Worm (Caenorhabditis elegans) whole organism, L2 larva: ENCODE data around the gene F47B10.9.

ENCODE experiments used
- C34F6.9 ChIP-seq: fragments of 150-350 bp; optimal IDR thresholded peaks from 2 replicates; lab custom pipeline; 2014; ENCODE audit warnings: missing biosample characterization, missing genetic modification characterization
- R02D3.7 ChIP-seq: fragments of 150-350 bp; optimal IDR thresholded peaks from 2 replicates; lab custom pipeline; 2014; ENCODE audit warnings: missing biosample characterization, missing genetic modification characterization
- Y55F3AM.14 ChIP-seq: fragments of 200-800 bp; sonication (Bioruptor generic); optimal IDR thresholded peaks from 2 replicates; lab custom pipeline; 2018; ENCODE audit warnings: mild to moderate bottlenecking, missing genetic modification characterization, missing compliant biosample characterization
- ZK546.5 ChIP-seq: sonication (generic microtip); optimal IDR thresholded peaks from 2 replicates; lab custom pipeline; 2017; ENCODE audit warnings: missing biosample characterization, missing genetic modification characterization
- alr-1 ChIP-seq: fragments of 150-350 bp; optimal IDR thresholded peaks from 2 replicates; lab custom pipeline; 2014; ENCODE audit warnings: missing biosample characterization, missing genetic modification characterization
- aly-2 ChIP-seq: fragments of 150-350 bp; optimal IDR thresholded peaks from 2 replicates; lab custom pipeline; 2014; ENCODE audit warnings: missing biosample characterization, missing genetic modification characterization
- ama-1 ChIP-seq: fragments of 150-350 bp; optimal IDR thresholded peaks from 2 replicates; lab custom pipeline; 2018; ENCODE audit warnings: inconsistent platforms
- ceh-16 ChIP-seq: fragments of 150-350 bp; optimal IDR thresholded peaks from 2 replicates; lab custom pipeline; 2014; ENCODE audit warnings: missing biosample characterization, missing genetic modification characterization
- ceh-82 ChIP-seq: fragments of 150-350 bp; optimal IDR thresholded peaks from 2 replicates; lab custom pipeline; 2014; ENCODE audit warnings: missing biosample characterization, missing genetic modification characterization
- dmd-4 ChIP-seq: sonication (generic microtip); optimal IDR thresholded peaks from 2 replicates; lab custom pipeline; 2017; ENCODE audit warnings: missing biosample characterization, missing genetic modification characterization
- egl-27 ChIP-seq: sonication (generic microtip); optimal IDR thresholded peaks from 3 replicates; lab custom pipeline; 2017; ENCODE audit warnings: missing biosample characterization, missing genetic modification reagents, missing genetic modification characterization
- elt-1 ChIP-seq: fragments of 150-350 bp; optimal IDR thresholded peaks from 2 replicates; lab custom pipeline; 2014; ENCODE audit warnings: missing biosample characterization, missing genetic modification characterization
- fos-1 ChIP-seq: fragments of 150-350 bp; optimal IDR thresholded peaks from 2 replicates; lab custom pipeline; 2014; ENCODE audit warnings: missing biosample characterization, missing genetic modification characterization
- lin-11 ChIP-seq: fragments of 150-350 bp; sonication (generic microtip); optimal IDR thresholded peaks from 2 replicates; lab custom pipeline; 2014; ENCODE audit warnings: missing biosample characterization, missing genetic modification characterization, inconsistent platforms, mixed read lengths
- lin-13 ChIP-seq: fragments of 150-350 bp; optimal IDR thresholded peaks from 2 replicates; lab custom pipeline; 2014; ENCODE audit warnings: missing biosample characterization, missing genetic modification reagents, missing genetic modification characterization
- lin-39 ChIP-seq: fragments of 150-350 bp; optimal IDR thresholded peaks from 2 replicates; lab custom pipeline; 2014; ENCODE audit warnings: missing biosample characterization, missing genetic modification reagents, missing genetic modification characterization
- lsy-2 ChIP-seq, 2 experiments: fragments of 150-350 bp in 1 of 2; sonication (generic microtip) in 1 of 2; optimal IDR thresholded peaks; 2 replicates each; lab custom pipeline; 2014 to 2017; ENCODE audit warnings: missing biosample characterization in 2 of 2, missing genetic modification characterization in 2 of 2
- mab-5 ChIP-seq: fragments of 150-350 bp; optimal IDR thresholded peaks from 2 replicates; lab custom pipeline; 2014; ENCODE audit warnings: missing biosample characterization, missing genetic modification characterization
- mdl-1 ChIP-seq, 2 experiments: fragments of 150-350 bp in 1 of 2; sonication (generic microtip) in 1 of 2; optimal IDR thresholded peaks; 2 replicates each; lab custom pipeline; 2017; ENCODE audit warnings: missing biosample characterization in 2 of 2, missing genetic modification characterization in 2 of 2
- nhr-11 ChIP-seq: fragments of 150-350 bp; optimal IDR thresholded peaks from 2 replicates; lab custom pipeline; 2014; ENCODE audit warnings: missing biosample characterization, missing genetic modification characterization
- nhr-12 ChIP-seq: fragments of 150-350 bp; optimal IDR thresholded peaks from 2 replicates; lab custom pipeline; 2014; ENCODE audit warnings: missing biosample characterization, missing genetic modification characterization
- nhr-129 ChIP-seq: fragments of 150-350 bp; optimal IDR thresholded peaks from 2 replicates; lab custom pipeline; 2014; ENCODE audit warnings: missing biosample characterization, missing genetic modification characterization
- nhr-21 ChIP-seq: fragments of 150-350 bp; optimal IDR thresholded peaks from 2 replicates; lab custom pipeline; 2014; ENCODE audit warnings: missing biosample characterization, missing genetic modification characterization
- nhr-237 ChIP-seq: fragments of 150-350 bp; optimal IDR thresholded peaks from 2 replicates; lab custom pipeline; 2014; ENCODE audit warnings: missing biosample characterization, missing genetic modification characterization
- nhr-25 ChIP-seq: fragments of 150-350 bp; sonication (generic microtip); optimal IDR thresholded peaks from 3 replicates; lab custom pipeline; 2014; ENCODE audit warnings: missing biosample characterization, missing genetic modification characterization
- nhr-6 ChIP-seq: fragments of 150-350 bp; optimal IDR thresholded peaks from 2 replicates; lab custom pipeline; 2014; ENCODE audit warnings: missing biosample characterization, missing genetic modification characterization
- nhr-77 ChIP-seq: fragments of 150-350 bp; optimal IDR thresholded peaks from 2 replicates; lab custom pipeline; 2014; ENCODE audit warnings: missing biosample characterization, missing genetic modification characterization
- sem-4 ChIP-seq: fragments of 150-350 bp; optimal IDR thresholded peaks from 2 replicates; lab custom pipeline; 2014; ENCODE audit warnings: missing biosample characterization, missing genetic modification reagents, missing genetic modification characterization
- sma-3 ChIP-seq: sonication (generic microtip); optimal IDR thresholded peaks from 2 replicates; lab custom pipeline; 2016; ENCODE audit warnings: missing genetic modification reagents, missing genetic modification characterization, missing compliant biosample characterization
- snpc-4 ChIP-seq: fragments of 150-350 bp; optimal IDR thresholded peaks from 2 replicates; lab custom pipeline; 2014; ENCODE audit warnings: missing biosample characterization, missing genetic modification characterization
- unc-55 ChIP-seq: fragments of 150-350 bp; sonication (generic microtip); optimal IDR thresholded peaks from 3 replicates; lab custom pipeline; 2014; ENCODE audit warnings: missing biosample characterization, missing genetic modification reagents, missing genetic modification characterization
- zag-1 ChIP-seq: fragments of 150-350 bp; optimal IDR thresholded peaks from 2 replicates; lab custom pipeline; 2014; ENCODE audit warnings: missing biosample characterization, missing genetic modification characterization
- ztf-11 ChIP-seq: sonication (generic microtip); optimal IDR thresholded peaks from 2 replicates; lab custom pipeline; 2017; ENCODE audit warnings: missing biosample characterization, missing genetic modification characterization
- ztf-4 ChIP-seq: fragments of 150-350 bp; optimal IDR thresholded peaks from 2 replicates; lab custom pipeline; 2014; ENCODE audit warnings: missing biosample characterization, missing genetic modification characterization

F47B10.9 gene

DNA sequence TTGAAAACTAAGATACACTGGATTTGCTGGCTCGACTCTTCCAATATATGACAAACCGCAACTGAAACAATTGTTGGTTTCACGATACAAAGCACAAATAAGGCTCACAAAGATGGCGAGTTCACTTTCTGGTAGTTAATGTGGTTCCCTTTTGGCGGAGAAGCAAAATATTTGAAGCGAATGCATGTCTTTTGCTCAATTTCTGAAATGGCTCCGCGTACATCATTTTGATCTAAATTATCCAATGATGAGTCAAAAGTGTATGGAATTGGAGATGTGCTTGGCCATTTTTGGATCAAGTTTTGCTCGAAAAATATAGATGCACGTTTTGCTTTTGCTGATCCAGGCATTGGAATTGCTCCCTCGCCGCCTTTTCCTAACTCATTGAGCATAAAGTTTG, 47.8 kb upstream of the F47B10.9 start:
- TF ChIP-seq R02D3.7 (tag; lab: Kevin White, UChicago) (no peak), nhr-11 (tag; lab: Kevin White, UChicago) (no peak), C34F6.9 (tag; lab: Kevin White, UChicago) (no peak), lin-39 (tag; lab: Kevin White, UChicago) (no peak), unc-55 (GFP tag; lab: Kevin White, UChicago) (no peak), lin-13 (GFP tag; lab: Kevin White, UChicago) (no peak), fos-1 (tag; lab: Kevin White, UChicago) (no peak), sma-3 (GFP tag; lab: Kevin White, UChicago) (no peak), nhr-129 (tag; lab: Kevin White, UChicago) (no peak), nhr-21 (tag; lab: Kevin White, UChicago) (no peak), nhr-77 (no peak), lsy-2 (tag; optimal IDR thresholded peaks at IDR 0.05; lab: Kevin White, UChicago) (no peak), ztf-4 (no peak), snpc-4 (no peak), ceh-82 (tag; lab: Kevin White, UChicago) (no peak), alr-1 (no peak), aly-2 (tag; lab: Kevin White, UChicago) (no peak), nhr-237 (no peak)

DNA sequence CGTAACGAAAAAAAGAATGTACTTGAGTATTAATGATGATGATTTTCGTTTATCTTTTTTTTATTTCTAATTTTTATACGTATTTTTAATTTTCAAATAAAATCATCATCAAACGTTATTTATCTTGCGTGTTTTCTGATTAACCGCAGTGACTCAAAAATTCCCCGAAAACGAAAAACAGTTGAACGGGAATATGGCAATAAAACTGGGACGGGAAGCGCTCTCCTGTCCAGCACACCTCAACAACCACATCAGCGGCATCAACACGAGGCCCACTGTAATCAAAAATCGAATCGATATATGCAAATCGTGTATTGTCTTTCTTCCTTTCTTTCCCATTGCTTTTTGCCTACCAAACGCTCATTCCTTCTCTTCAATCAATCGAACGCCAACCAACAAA, 45.3 kb upstream of the F47B10.9 start, which contains the start of gene K09C8.2:
Gene K09C8.2, plus strand, starts transcription at position 301 of the 400 bp plus-strand sequence.
- TF ChIP-seq nhr-12 (tag; lab: Kevin White, UChicago) (no peak), nhr-237 (no peak), lin-39 (tag; lab: Kevin White, UChicago) (no peak), nhr-11 (tag; lab: Kevin White, UChicago) (no peak), zag-1 (tag; lab: Kevin White, UChicago) (no peak), snpc-4 (no peak), nhr-21 (tag; lab: Kevin White, UChicago) (no peak), egl-27 (tag; lab: Kevin White, UChicago) (no peak), fos-1 (tag; lab: Kevin White, UChicago) (no peak), C34F6.9 (tag; lab: Kevin White, UChicago) (no peak), nhr-6 (tag; lab: Kevin White, UChicago) (no peak), lin-11 (tag; lab: Kevin White, UChicago) (no peak)
- TF ChIP-seq, all 48 proteins: peak for 0

DNA sequence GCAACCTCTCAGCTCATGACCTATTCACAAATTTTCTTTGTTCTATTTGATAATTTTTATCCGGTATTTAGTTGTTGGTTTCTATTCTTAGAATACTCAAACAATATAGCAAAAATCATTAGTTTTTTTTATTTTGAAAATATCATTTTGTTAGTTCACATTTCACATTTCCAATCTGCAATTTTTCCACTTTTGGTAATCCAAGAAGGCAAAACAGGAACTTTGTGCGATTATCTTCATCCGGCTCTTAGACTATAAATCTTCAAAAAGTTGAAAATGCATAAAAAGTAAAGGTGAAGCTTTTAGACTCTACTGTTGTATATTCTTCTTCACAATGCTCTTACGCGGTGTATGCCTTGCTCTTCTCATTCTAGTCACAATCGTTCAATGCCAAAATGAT, 44.5 kb upstream of the F47B10.9 start, which contains the start of gene nlp-19:
Gene nlp-19, plus strand, starts transcription at position 301 of the 400 bp plus-strand sequence.
- TF ChIP-seq C34F6.9 (tag; lab: Kevin White, UChicago) (no peak), snpc-4 (no peak), ama-1 (lab: Kevin White, UChicago) (no peak), nhr-25 (tag; lab: Kevin White, UChicago) (no peak), nhr-129 (tag; lab: Kevin White, UChicago) (no peak), ZK546.5 (tag; lab: Kevin White, UChicago) (no peak), sem-4 (tag; lab: Kevin White, UChicago) (no peak), dmd-4 (tag; lab: Kevin White, UChicago) (no peak), Y55F3AM.14 (no peak), mdl-1 (tag; optimal IDR thresholded peaks at IDR 0.05; lab: Kevin White, UChicago) (no peak), lin-11 (tag; lab: Kevin White, UChicago) (no peak), R02D3.7 (tag; lab: Kevin White, UChicago) (no peak), mab-5 (tag; lab: Kevin White, UChicago) (no peak), ceh-82 (tag; lab: Kevin White, UChicago) (no peak), elt-1 (tag; lab: Kevin White, UChicago) (no peak)
- TF ChIP-seq, all 48 proteins: peak for 0

DNA sequence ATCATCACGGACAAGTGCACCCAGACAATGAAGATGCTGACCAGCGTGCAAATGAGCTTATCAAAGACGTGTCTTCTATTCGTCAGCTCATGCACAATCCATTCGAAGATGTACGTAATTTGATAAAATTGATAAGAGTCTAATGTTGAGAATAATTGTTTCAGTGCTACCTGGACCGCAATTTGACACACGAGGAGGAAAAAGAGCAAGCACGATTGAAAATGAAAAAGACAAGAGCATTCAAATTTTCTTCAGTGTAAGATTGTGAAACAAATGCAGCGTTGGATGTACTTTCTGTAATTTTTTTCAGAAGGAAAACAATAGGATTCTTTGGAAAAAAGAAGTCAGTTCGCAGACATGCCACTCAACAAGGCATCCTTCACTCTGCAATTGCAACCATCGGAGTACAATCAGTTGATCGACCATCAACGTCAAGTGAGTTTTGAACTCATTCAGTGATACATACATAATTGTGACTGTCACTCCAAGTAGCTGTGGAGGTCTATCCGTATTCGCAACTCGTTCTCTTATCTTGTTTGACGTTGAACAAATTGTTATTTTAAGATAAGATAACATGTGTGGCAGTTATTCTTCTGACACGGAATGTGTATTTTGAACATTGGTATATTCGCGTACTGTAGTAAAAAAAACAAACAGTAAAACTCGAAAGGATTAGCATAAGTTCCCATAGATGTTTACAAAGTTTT, 43.2 kb upstream of the F47B10.9 start:
- TF ChIP-seq ztf-11 (no peak), fos-1 (tag; lab: Kevin White, UChicago) (peak; percentile 22), lin-11 (tag; lab: Kevin White, UChicago) (no peak), ceh-82 (tag; lab: Kevin White, UChicago) (no peak)

DNA sequence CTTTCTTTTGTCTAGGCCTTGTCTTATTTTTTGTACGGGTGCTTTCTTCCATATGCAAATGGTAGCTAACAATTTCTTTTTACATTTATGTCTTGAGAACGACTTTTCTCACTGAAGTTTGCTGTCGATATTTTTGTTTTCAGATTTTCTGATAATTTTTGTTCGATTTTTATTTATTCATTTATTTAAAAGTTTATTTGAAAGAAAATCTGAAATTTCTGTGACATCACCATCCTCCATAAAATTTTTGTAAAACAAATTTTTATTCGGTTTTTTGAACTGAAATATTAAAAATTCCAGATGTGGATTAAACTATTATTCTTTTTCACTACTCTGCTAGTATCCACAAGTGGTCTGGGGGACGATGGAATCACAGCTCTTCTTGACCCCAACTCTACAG, 40.0 kb upstream of the F47B10.9 start, which contains the start of gene pbo-4:
Gene pbo-4, plus strand, starts transcription at position 301 of the 400 bp plus-strand sequence.
- TF ChIP-seq ceh-16 (tag; lab: Kevin White, UChicago) (no peak), ZK546.5 (tag; lab: Kevin White, UChicago) (no peak), Y55F3AM.14 (no peak), nhr-6 (tag; lab: Kevin White, UChicago) (no peak), dmd-4 (tag; lab: Kevin White, UChicago) (no peak)
